Fruit fly (Drosophila melanogaster) whole organism, adult: ENCODE measurements around the gene RFeSP.

Experiments used
- CG33017 ChIP-seq: fragments of 200-800 bp; sonication (Bioruptor generic); optimal IDR thresholded peaks from 2 replicates; lab custom pipeline; 2018; ENCODE audit warnings: missing biosample characterization, mild to moderate bottlenecking, missing genetic modification characterization, moderate library complexity
- Clk ChIP-seq: fragments of 200-800 bp; sonication (Bioruptor generic); optimal IDR thresholded peaks from 2 replicates; lab custom pipeline; 2017; ENCODE audit warnings: missing biosample characterization, missing genetic modification characterization
- Hr96 ChIP-seq: fragments of 200-800 bp; sonication (Bioruptor generic); optimal IDR thresholded peaks from 2 replicates; lab custom pipeline; 2016; ENCODE audit warnings: missing biosample characterization, missing genetic modification characterization
- bab1 ChIP-seq: fragments of 200-800 bp; sonication (Bioruptor generic); optimal IDR thresholded peaks from 3 replicates; lab custom pipeline; 2019; ENCODE audit warnings: missing biosample characterization, mild to moderate bottlenecking, missing genetic modification characterization, moderate library complexity

DNA sequence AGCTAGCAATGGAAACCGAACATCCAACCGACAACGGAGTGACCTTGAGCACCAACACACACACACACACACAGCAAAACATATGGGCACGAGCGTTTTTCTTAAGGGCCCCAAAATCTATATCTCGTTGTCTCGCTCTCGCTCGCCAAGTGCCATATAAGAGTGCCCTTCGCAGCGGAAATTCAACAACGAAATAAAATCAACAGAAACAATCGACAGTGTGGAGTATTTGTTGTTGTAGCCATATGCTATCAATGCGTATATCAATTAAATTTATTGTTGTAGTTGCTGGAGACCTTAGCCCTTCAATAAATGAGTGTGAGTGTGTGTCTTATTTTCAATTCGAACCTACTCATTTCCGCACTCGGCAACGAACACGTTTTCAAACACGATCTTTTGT is 22.6 kb upstream of the RFeSP start:
- no peak for TF ChIP-seq Clk (GFP tag; lab: Kevin White, UChicago)
- TF ChIP-seq Hr96, result no peak
- no peak for TF ChIP-seq CG33017 (tag; lab: Kevin White, UChicago)
- TF ChIP-seq bab1 (GFP tag; lab: Kevin White, UChicago), result no peak
